Worm (Caenorhabditis elegans) whole organism, L3 larva: Measurements from ENCODE around the gene fbxa-73.

ENCODE experiments used
- fkh-10 ChIP-seq: sonication (generic microtip); optimal IDR thresholded peaks from 2 replicates; lab custom pipeline; 2017; ENCODE audit warnings: missing biosample characterization, missing genetic modification reagents, missing genetic modification characterization
- nhr-23 ChIP-seq: fragments of 150-350 bp; optimal IDR thresholded peaks from 2 replicates; lab custom pipeline; 2014; ENCODE audit warnings: missing biosample characterization, missing genetic modification reagents, missing genetic modification characterization
- nhr-25 ChIP-seq: sonication (generic microtip); optimal IDR thresholded peaks from 2 replicates; lab custom pipeline; 2017; ENCODE audit warnings: missing biosample characterization, missing genetic modification characterization
- pha-4 ChIP-seq: fragments of 150-350 bp; optimal IDR thresholded peaks from 2 replicates; lab custom pipeline; 2014; ENCODE audit warnings: missing biosample characterization, missing genetic modification reagents, missing genetic modification characterization
- tbx-2 ChIP-seq: sonication (generic microtip); optimal IDR thresholded peaks from 2 replicates; lab custom pipeline; 2016; ENCODE audit warnings: mild to moderate bottlenecking, missing genetic modification characterization, missing compliant biosample characterization
- unc-62 ChIP-seq: fragments of 150-350 bp; sonication (generic microtip); optimal IDR thresholded peaks from 4 replicates; lab custom pipeline; 2014; ENCODE audit warnings: missing biosample characterization, missing genetic modification reagents, missing genetic modification characterization
- ztf-11 ChIP-seq: fragments of 150-350 bp; optimal IDR thresholded peaks from 2 replicates; lab custom pipeline; 2014; ENCODE audit warnings: missing biosample characterization, missing genetic modification characterization

ce11 chrIII:2211120-2211519 is 42.1 kb upstream of the fbxa-73 start, which contains the start of gene C39B5.14:
- no peak for TF ChIP-seq pha-4 (tag; lab: Kevin White, UChicago)
- TF ChIP-seq tbx-2 (tag; lab: Kevin White, UChicago), result no peak
- TF ChIP-seq unc-62 (GFP tag; lab: Kevin White, UChicago), result no peak
- TF ChIP-seq nhr-25 (tag; lab: Kevin White, UChicago), result no peak
- TF ChIP-seq fkh-10 (GFP tag; lab: Kevin White, UChicago), result no peak
- no peak for TF ChIP-seq nhr-23
- TF ChIP-seq ztf-11 (tag; lab: Kevin White, UChicago), result no peak
